Worm (Caenorhabditis elegans): ENCODE measurements around the gene rga-8.

Gene rga-8

DNA sequence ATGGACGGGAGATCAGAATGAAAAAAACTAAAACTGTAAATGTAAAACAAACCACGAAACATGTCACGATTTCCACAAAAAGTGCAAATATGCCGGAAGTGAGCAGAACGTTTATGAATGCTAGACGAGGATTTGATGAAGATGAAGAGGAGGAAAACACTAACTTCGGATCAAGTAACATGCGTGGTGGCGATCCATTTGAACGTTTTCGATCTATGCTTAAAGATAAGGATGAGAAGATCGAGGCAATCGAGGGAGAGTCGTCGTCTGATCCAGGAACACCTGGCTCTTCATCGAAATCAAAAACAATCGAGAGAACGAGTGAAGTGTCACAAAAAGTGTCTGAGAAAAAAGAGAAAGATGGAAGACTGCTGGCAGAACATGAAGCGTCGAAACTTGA lies 14.2 kb downstream of the rga-8 start:
- TF ChIP-seq nfyb-1 (GFP tag; IDR thresholded peaks at IDR 0.05) (no peak), C06A6.2 (GFP tag; conservative IDR thresholded peaks at IDR 0.05) (no peak), hrde-1 (tag; optimal IDR thresholded peaks at IDR 0.05; ENCODE audit: borderline replicate concordance) (no peak), lin-40 (tag; optimal IDR thresholded peaks at IDR 0.05) (no peak), ceh-27 (GFP tag; optimal IDR thresholded peaks at IDR 0.05) (no peak), ceh-91 (GFP tag; IDR thresholded peaks at IDR 0.05) (no peak), tlf-1 (GFP tag; optimal IDR thresholded peaks at IDR 0.05) (no peak), atf-7 (tag; optimal IDR thresholded peaks at IDR 0.05) (no peak), die-1 (tag; optimal IDR thresholded peaks at IDR 0.05) (no peak), xnd-1 (tag; optimal IDR thresholded peaks at IDR 0.05) (no peak), D2030.7 (GFP tag; IDR thresholded peaks at IDR 0.05) (no peak)

DNA sequence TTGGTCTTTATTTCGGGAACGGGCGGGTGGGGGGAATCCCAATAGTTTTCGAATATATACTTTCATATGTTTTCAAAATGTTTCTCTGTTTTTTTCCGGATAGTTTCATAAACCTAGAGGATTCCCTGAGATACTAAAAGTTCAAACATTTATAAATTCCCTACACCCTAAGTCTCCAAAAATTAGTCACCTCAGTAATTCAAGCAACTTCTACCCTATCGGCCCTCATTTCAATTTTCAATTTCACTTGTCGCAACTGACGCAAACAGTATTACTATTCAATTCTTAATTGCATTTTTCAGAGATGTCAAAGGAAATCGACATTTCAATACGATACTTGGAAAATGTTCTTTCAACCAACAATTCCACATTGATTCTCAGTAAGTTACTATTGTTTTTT lies 15.5 kb downstream of the rga-8 start, which contains the start of gene Y34B4A.4:
Y34B4A.4 (plus strand) TSS at position 301 of the 400 bp plus-strand sequence.
- TF ChIP-seq zim-3 (tag; optimal IDR thresholded peaks at IDR 0.05), result no peak
- no peak for TF ChIP-seq akir-1 (GFP tag; optimal IDR thresholded peaks at IDR 0.05)
- TF ChIP-seq ceh-79 (tag; optimal IDR thresholded peaks at IDR 0.05), result no peak
- no peak for TF ChIP-seq lsl-1 (GFP tag; optimal IDR thresholded peaks at IDR 0.05)
- TF ChIP-seq Y95B8A.8 (GFP tag; IDR thresholded peaks at IDR 0.05), result no peak
- no peak for TF ChIP-seq cebp-1 (GFP tag; IDR thresholded peaks at IDR 0.05)
- no peak for TF ChIP-seq cebp-1 (tag; optimal IDR thresholded peaks at IDR 0.05)
- TF ChIP-seq ceh-91 (GFP tag; IDR thresholded peaks at IDR 0.05), result no peak
- TF ChIP-seq repo-1 (tag; optimal IDR thresholded peaks at IDR 0.05), result no peak
- TF ChIP-seq nhr-27 (tag; optimal IDR thresholded peaks at IDR 0.05), result no peak
- TF ChIP-seq ZK185.1 (tag; optimal IDR thresholded peaks at IDR 0.05; ENCODE audit: poor library complexity, severe bottlenecking), result no peak
- no peak for TF ChIP-seq Y53G8AR.9 (GFP tag; conservative IDR thresholded peaks at IDR 0.05)
- no peak for TF ChIP-seq ztf-25 (GFP tag; IDR thresholded peaks at IDR 0.05)
- TF ChIP-seq nhr-120 (GFP tag; IDR thresholded peaks at IDR 0.05), result no peak
- no peak for TF ChIP-seq hlh-26 (GFP tag; conservative IDR thresholded peaks at IDR 0.05)
- TF ChIP-seq hmg-1.2 (GFP tag; IDR thresholded peaks at IDR 0.05), result no peak
- no peak for TF ChIP-seq mxl-1 (tag; optimal IDR thresholded peaks at IDR 0.05)
- TF ChIP-seq fkh-3 (tag; optimal IDR thresholded peaks at IDR 0.05), result no peak
- TF ChIP-seq K11D2.4 (GFP tag; IDR thresholded peaks at IDR 0.05), result no peak
- TF ChIP-seq lin-26 (GFP tag; IDR thresholded peaks at IDR 0.05), result no peak
- no peak for TF ChIP-seq T07F8.4 (tag; optimal IDR thresholded peaks at IDR 0.05)

DNA sequence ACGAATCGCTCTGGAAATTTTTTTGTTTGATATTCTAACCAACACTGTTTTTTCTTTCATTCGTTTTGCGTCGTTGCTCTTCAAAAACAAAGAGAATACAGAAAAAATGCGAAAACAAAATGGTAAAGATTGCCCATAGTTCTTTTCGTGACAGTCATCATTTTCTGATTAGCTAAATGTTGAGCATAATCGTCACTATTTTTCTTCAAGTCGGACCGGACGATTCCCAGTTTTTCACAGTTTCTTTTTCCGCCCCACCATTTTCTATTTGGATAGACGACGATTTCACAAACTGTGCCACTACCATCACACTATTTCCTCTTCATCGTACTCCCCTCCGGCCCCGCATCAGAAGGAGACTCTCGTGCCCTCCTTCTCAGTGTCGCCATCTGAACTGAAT lies 16.0 kb downstream of the rga-8 start:
- TF ChIP-seq efl-1 (GFP tag; optimal IDR thresholded peaks at IDR 0.05) (no peak), snpc-4 (GFP tag; optimal IDR thresholded peaks at IDR 0.05) (no peak), snpc-4 (tag; optimal IDR thresholded peaks at IDR 0.05) (no peak), egl-44 (GFP tag; IDR thresholded peaks at IDR 0.05) (no peak), lin-26 (GFP tag; IDR thresholded peaks at IDR 0.05) (no peak)

DNA sequence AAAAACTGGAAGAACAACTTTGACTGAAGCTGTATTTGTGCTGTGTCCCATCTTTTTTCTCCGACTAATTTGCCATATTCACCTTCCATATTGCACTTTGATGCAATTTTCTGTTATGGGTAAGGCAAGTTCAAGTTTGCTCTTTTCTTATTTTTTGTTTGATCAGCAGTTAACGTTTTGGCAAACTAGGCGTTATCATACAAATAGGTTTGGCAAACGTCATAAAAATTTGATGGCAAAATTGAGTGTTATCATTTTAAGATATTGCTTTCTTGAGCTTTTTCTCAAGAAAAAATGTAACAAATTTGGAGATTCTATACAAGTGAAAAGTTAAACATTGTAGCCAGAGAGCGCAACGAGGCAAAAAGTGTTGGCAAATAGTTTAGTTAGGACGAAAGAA lies 17.5 kb downstream of the rga-8 start:
- TF ChIP-seq dpl-1 (GFP tag; optimal IDR thresholded peaks at IDR 0.05) (no peak), nhr-80 (tag; optimal IDR thresholded peaks at IDR 0.05) (peak; percentile 47), ztf-25 (GFP tag; IDR thresholded peaks at IDR 0.05) (no peak)
